Fruit fly (Drosophila melanogaster) whole organism, embryonic: Measurements from ENCODE around the gene CG5181.

ENCODE experiments used
- CG1024 ChIP-seq: fragments of 200-800 bp; sonication (Bioruptor generic); IDR thresholded peaks from 2 replicates; pipeline ENCODE4 v1.3.6; 2022; ENCODE audit warnings: missing biosample characterization, missing genetic modification characterization
- CG10462 ChIP-seq: fragments of 200-800 bp; sonication (Bioruptor generic); optimal IDR thresholded peaks from 2 replicates; lab custom pipeline; 2016; ENCODE audit warnings: missing biosample characterization, missing genetic modification characterization
- CG10565 ChIP-seq: fragments of 200-800 bp; sonication (Bioruptor generic); optimal IDR thresholded peaks from 3 replicates; lab custom pipeline; 2016; ENCODE audit warnings: missing biosample characterization, mild to moderate bottlenecking, missing genetic modification characterization
- CG10654 ChIP-seq: fragments of 200-800 bp; sonication (Bioruptor generic); optimal IDR thresholded peaks from 2 replicates; lab custom pipeline; 2016; ENCODE audit warnings: missing biosample characterization, missing genetic modification characterization
- CG12236 ChIP-seq: fragments of 200-800 bp; sonication (Bioruptor generic); optimal IDR thresholded peaks from 2 replicates; lab custom pipeline; 2016; ENCODE audit warnings: missing biosample characterization, missing genetic modification characterization
- CG1233 ChIP-seq: fragments of 200-800 bp; sonication (Bioruptor generic); optimal IDR thresholded peaks from 4 replicates; lab custom pipeline; 2018; ENCODE audit warnings: missing biosample characterization, mild to moderate bottlenecking, missing genetic modification characterization
- CG12391 ChIP-seq: fragments of 200-800 bp; sonication (Bioruptor generic); optimal IDR thresholded peaks from 3 replicates; lab custom pipeline; 2018; ENCODE audit warnings: missing biosample characterization, mild to moderate bottlenecking, missing genetic modification characterization, moderate library complexity
- CG14965 ChIP-seq: fragments of 200-800 bp; sonication (Bioruptor generic); optimal IDR thresholded peaks from 2 replicates; lab custom pipeline; 2016; ENCODE audit warnings: missing biosample characterization, missing genetic modification characterization, borderline replicate concordance
- CG15696 ChIP-seq: fragments of 200-800 bp; sonication (Bioruptor generic); optimal IDR thresholded peaks from 2 replicates; lab custom pipeline; 2019; ENCODE audit warnings: missing biosample characterization, mild to moderate bottlenecking, missing genetic modification characterization, moderate library complexity
- CG1832 ChIP-seq: fragments of 200-800 bp; sonication (Bioruptor generic); optimal IDR thresholded peaks from 2 replicates; lab custom pipeline; 2017; ENCODE audit warnings: missing biosample characterization, mild to moderate bottlenecking, missing genetic modification characterization, inconsistent platforms
- CG2889 ChIP-seq: fragments of 200-800 bp; sonication (Bioruptor generic); IDR thresholded peaks from 3 replicates; pipeline ENCODE4 v1.3.6; 2022; ENCODE audit warnings: missing biosample characterization, missing genetic modification characterization
- CG30403 ChIP-seq: fragments of 200-800 bp; sonication (Bioruptor generic); optimal IDR thresholded peaks from 3 replicates; lab custom pipeline; 2016; ENCODE audit warnings: missing biosample characterization, missing genetic modification characterization
- CG30431 ChIP-seq: fragments of 200-800 bp; sonication (Bioruptor generic); optimal IDR thresholded peaks from 2 replicates; lab custom pipeline; 2017; ENCODE audit warnings: missing biosample characterization, missing genetic modification characterization
- CG4360 ChIP-seq: fragments of 200-800 bp; sonication (Bioruptor generic); IDR thresholded peaks from 2 replicates; pipeline ENCODE4 v1.3.6; 2022; ENCODE audit warnings: missing biosample characterization, missing genetic modification characterization
- CG6254 ChIP-seq: fragments of 200-800 bp; sonication (Bioruptor generic); optimal IDR thresholded peaks from 3 replicates; lab custom pipeline; 2017; ENCODE audit warnings: mild to moderate bottlenecking, missing biosample characterization, missing genetic modification reagents, missing genetic modification characterization
- CG9797 ChIP-seq: fragments of 200-800 bp; sonication (Bioruptor generic); optimal IDR thresholded peaks from 3 replicates; lab custom pipeline; 2018; ENCODE audit warnings: missing biosample characterization, mild to moderate bottlenecking, missing genetic modification characterization
- Camta ChIP-seq: fragments of 200-800 bp; sonication (Bioruptor generic); optimal IDR thresholded peaks from 2 replicates; lab custom pipeline; 2016; ENCODE audit warnings: missing biosample characterization, missing genetic modification characterization
- Dad ChIP-seq: fragments of 200-800 bp; sonication (Bioruptor generic); optimal IDR thresholded peaks from 3 replicates; lab custom pipeline; 2016; ENCODE audit warnings: missing biosample characterization, missing genetic modification characterization
- Dip2 ChIP-seq: fragments of 200-800 bp; sonication (Bioruptor generic); IDR thresholded peaks from 2 replicates; pipeline ENCODE4 v1.3.6; 2022; ENCODE audit warnings: missing biosample characterization, missing genetic modification characterization
- Doc2 ChIP-seq: fragments of 200-800 bp; sonication (Bioruptor generic); IDR thresholded peaks from 2 replicates; pipeline ENCODE4 v1.3.6; 2022; ENCODE audit warnings: missing biosample characterization, missing genetic modification characterization
- Hmx ChIP-seq: fragments of 200-800 bp; sonication (Bioruptor generic); optimal IDR thresholded peaks from 2 replicates; lab custom pipeline; 2016; ENCODE audit warnings: missing biosample characterization, missing genetic modification characterization
- Jarid2 ChIP-seq: fragments of 200-800 bp; sonication (Bioruptor generic); optimal IDR thresholded peaks from 3 replicates; lab custom pipeline; 2017; ENCODE audit warnings: mild to moderate bottlenecking, missing biosample characterization, missing genetic modification reagents, missing genetic modification characterization
- Lpt ChIP-seq: fragments of >200 bp; optimal IDR thresholded peaks from 2 replicates; lab custom pipeline; 2018; ENCODE audit warnings: missing biosample characterization, missing genetic modification characterization
- NC2α ChIP-seq: fragments of 200-800 bp; sonication (Bioruptor generic); optimal IDR thresholded peaks from 2 replicates; lab custom pipeline; 2016; ENCODE audit warnings: missing biosample characterization, missing genetic modification characterization
- NC2β ChIP-seq: fragments of 200-800 bp; sonication (Bioruptor generic); optimal IDR thresholded peaks from 2 replicates; lab custom pipeline; 2016; ENCODE audit warnings: missing biosample characterization, missing genetic modification characterization
- NK7.1 ChIP-seq: fragments of 200-800 bp; sonication (Bioruptor generic); optimal IDR thresholded peaks from 3 replicates; lab custom pipeline; 2016; ENCODE audit warnings: missing biosample characterization, missing genetic modification characterization
- Nf-YC ChIP-seq: fragments of 200-800 bp; optimal IDR thresholded peaks from 3 replicates; lab custom pipeline; 2019; ENCODE audit warnings: missing biosample characterization, mild to moderate bottlenecking, missing genetic modification characterization, moderate library complexity
- Optix ChIP-seq: fragments of 200-800 bp; sonication (Bioruptor generic); IDR thresholded peaks from 3 replicates; pipeline ENCODE4 v1.3.6; 2022; ENCODE audit warnings: missing biosample characterization, missing genetic modification characterization
- Sox100B ChIP-seq: fragments of 200-800 bp; sonication (Bioruptor generic); optimal IDR thresholded peaks from 3 replicates; lab custom pipeline; 2018; ENCODE audit warnings: missing biosample characterization, mild to moderate bottlenecking, missing genetic modification characterization
- bab2 ChIP-seq: fragments of 200-800 bp; sonication (Bioruptor generic); optimal IDR thresholded peaks from 2 replicates; lab custom pipeline; 2016; ENCODE audit warnings: missing biosample characterization, missing genetic modification characterization
- bbx ChIP-seq: fragments of 200-800 bp; sonication (Bioruptor generic); IDR thresholded peaks from 2 replicates; pipeline ENCODE4 v1.3.6; 2022; ENCODE audit warnings: missing biosample characterization, missing genetic modification characterization; ENCODE audit not compliant: partially characterized antibody
- bowl ChIP-seq: fragments of 200-800 bp; sonication (Bioruptor generic); IDR thresholded peaks from 2 replicates; pipeline ENCODE4 v1.3.6; 2022; ENCODE audit warnings: missing biosample characterization, missing genetic modification characterization
- bsh ChIP-seq, 2 experiments: fragments of 200-800 bp; sonication (Bioruptor generic); optimal IDR thresholded peaks; 2 replicates each; lab custom pipeline; 2017 to 2018; ENCODE audit warnings: mild to moderate bottlenecking in 2 of 2, missing biosample characterization in 2 of 2, missing genetic modification characterization in 2 of 2, moderate library complexity in 1 of 2
- ci ChIP-seq: fragments of 200-800 bp; sonication (Bioruptor generic); IDR thresholded peaks from 3 replicates; pipeline ENCODE4 v1.3.6; 2022; ENCODE audit warnings: missing biosample characterization, missing genetic modification characterization
- fru ChIP-seq: fragments of >200 bp; optimal IDR thresholded peaks from 2 replicates; lab custom pipeline; 2017
- gcm ChIP-seq: fragments of 200-800 bp; sonication (Bioruptor generic); optimal IDR thresholded peaks from 2 replicates; lab custom pipeline; 2019; ENCODE audit warnings: missing biosample characterization, mild to moderate bottlenecking, missing genetic modification characterization, moderate library complexity
- gem ChIP-seq: fragments of 200-800 bp; sonication (Bioruptor generic); optimal IDR thresholded peaks from 2 replicates; lab custom pipeline; 2019; ENCODE audit warnings: missing biosample characterization, mild to moderate bottlenecking, missing genetic modification characterization, moderate library complexity
- lilli ChIP-seq: fragments of 200-800 bp; sonication (Bioruptor generic); optimal IDR thresholded peaks from 3 replicates; lab custom pipeline; 2016; ENCODE audit warnings: missing biosample characterization, missing genetic modification characterization
- lov ChIP-seq, 2 experiments: fragments of 200-800 bp in 1 of 2; fragments of >200 bp in 1 of 2; sonication (Bioruptor generic) in 1 of 2; IDR thresholded peaks in 1 of 2; optimal IDR thresholded peaks in 1 of 2; 2 replicates in 1 of 2; 3 replicates in 1 of 2; pipeline versions ENCODE4 v1.3.6 to Lab custom; 2017 to 2022; ENCODE audit warnings: missing biosample characterization in 1 of 2, missing genetic modification characterization in 1 of 2
- nau ChIP-seq: fragments of 200-800 bp; sonication (Bioruptor generic); optimal IDR thresholded peaks from 3 replicates; lab custom pipeline; 2017; ENCODE audit warnings: missing biosample characterization, mild to moderate bottlenecking, missing genetic modification characterization, missing genetic modification reagents
- ranshi ChIP-seq: fragments of 200-800 bp; sonication (Bioruptor generic); IDR thresholded peaks from 2 replicates; pipeline ENCODE4 v1.3.6; 2022; ENCODE audit warnings: missing biosample characterization, missing genetic modification characterization
- sc ChIP-seq, 3 experiments: fragments of >200 bp in 2 of 3; fragments of 200-800 bp in 1 of 3; sonication (Bioruptor generic) in 1 of 3; optimal IDR thresholded peaks; 2 replicates in 2 of 3; 3 replicates in 1 of 3; lab custom pipeline; 2017; ENCODE audit warnings: mild to moderate bottlenecking in 1 of 3, missing biosample characterization in 1 of 3, missing genetic modification characterization in 1 of 3, missing genetic modification reagents in 1 of 3
- schlank ChIP-seq: fragments of 200-800 bp; sonication (Bioruptor generic); optimal IDR thresholded peaks from 2 replicates; lab custom pipeline; 2018; ENCODE audit warnings: missing biosample characterization, mild to moderate bottlenecking, missing genetic modification characterization
- scrt ChIP-seq: fragments of 200-800 bp; sonication (Bioruptor generic); optimal IDR thresholded peaks from 2 replicates; lab custom pipeline; 2018; ENCODE audit warnings: missing biosample characterization, mild to moderate bottlenecking, missing genetic modification characterization, moderate library complexity
- slbo ChIP-seq: fragments of 200-800 bp; sonication (Bioruptor generic); IDR thresholded peaks from 2 replicates; pipeline ENCODE4 v1.3.6; 2022; ENCODE audit warnings: missing biosample characterization, missing genetic modification characterization
- slou ChIP-seq: fragments of 200-800 bp; sonication (Bioruptor generic); optimal IDR thresholded peaks from 3 replicates; lab custom pipeline; 2016; ENCODE audit warnings: missing biosample characterization, missing genetic modification characterization
- stc ChIP-seq: fragments of 200-800 bp; sonication (Bioruptor generic); IDR thresholded peaks from 2 replicates; pipeline ENCODE4 v1.3.6; 2022; ENCODE audit warnings: missing biosample characterization, missing genetic modification characterization
- stwl ChIP-seq: fragments of 200-800 bp; sonication (Bioruptor generic); optimal IDR thresholded peaks from 3 replicates; lab custom pipeline; 2018; ENCODE audit warnings: missing biosample characterization, mild to moderate bottlenecking, missing genetic modification characterization, moderate library complexity
- tin ChIP-seq: fragments of 200-800 bp; sonication (Bioruptor generic); optimal IDR thresholded peaks from 3 replicates; lab custom pipeline; 2016; ENCODE audit warnings: missing biosample characterization, missing genetic modification characterization
- vfl ChIP-seq: fragments of 200-800 bp; sonication (Bioruptor generic); optimal IDR thresholded peaks from 2 replicates; lab custom pipeline; 2016; ENCODE audit warnings: missing biosample characterization, missing genetic modification characterization
- z ChIP-seq: fragments of 200-800 bp; sonication (Bioruptor generic); IDR thresholded peaks from 3 replicates; pipeline ENCODE4 v1.3.6; 2022; ENCODE audit warnings: missing biosample characterization, missing genetic modification characterization

CG5181 gene

DNA sequence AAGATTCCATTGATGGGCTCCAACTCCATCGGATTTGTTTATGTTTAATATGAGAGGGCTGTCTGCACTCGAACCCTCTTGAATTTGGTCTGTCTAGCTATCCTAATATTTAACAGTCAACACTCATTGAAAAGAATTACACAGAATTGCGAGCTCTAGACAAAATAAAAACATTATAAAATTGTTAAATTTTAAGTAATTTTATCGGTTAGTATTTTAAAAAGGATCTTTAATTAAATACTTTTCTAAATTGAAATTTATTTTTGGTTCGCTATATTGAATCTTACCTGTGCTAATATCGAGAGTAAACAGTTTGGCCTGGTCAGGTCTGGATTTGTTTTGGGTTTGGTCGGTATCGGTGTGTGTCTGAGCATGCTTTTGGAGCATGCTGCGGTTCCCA, 8.0 kb downstream of the CG5181 start (continued):
- peak; percentile 42 for TF ChIP-seq Nf-YC
- no peak for TF ChIP-seq CG10565 (GFP tag; lab: Kevin White, UChicago)
- no peak for TF ChIP-seq Dip2 (GFP tag; lab: Robert Waterston, UW)
- no peak for TF ChIP-seq CG10462
- TF ChIP-seq scrt (GFP tag; lab: Kevin White, UChicago), result peak; percentile 49
- no peak for TF ChIP-seq lov (optimal IDR thresholded peaks at IDR 0.05; lab: Kevin White, UChicago)
- TF ChIP-seq lov (GFP tag; IDR thresholded peaks at IDR 0.05; lab: Robert Waterston, UW), result no peak
- TF ChIP-seq Hmx (GFP tag; lab: Kevin White, UChicago), result peak; percentile 4
- no peak for TF ChIP-seq stwl (tag; lab: Kevin White, UChicago)
- no peak for TF ChIP-seq nau
- peak; percentile 81 for TF ChIP-seq ci (GFP tag; lab: Robert Waterston, UW)
- TF ChIP-seq NK7.1 (GFP tag; lab: Kevin White, UChicago), result no peak
- peak; percentile 61 for TF ChIP-seq CG15696
- peak; percentile 80 for TF ChIP-seq gem
- TF ChIP-seq Dad (GFP tag; lab: Kevin White, UChicago), result no peak
- TF ChIP-seq Camta, result peak; percentile 16
- TF ChIP-seq CG2889, result peak; percentile 65; the same call in 2 of the 3 replicates
- peak; percentile 62 for TF ChIP-seq CG30403 (GFP tag; lab: Kevin White, UChicago)
- no peak for TF ChIP-seq CG1832 (GFP tag; lab: Kevin White, UChicago)
- TF ChIP-seq ranshi, result peak; percentile 79
- peak; percentile 71 for TF ChIP-seq CG12391 (tag; lab: Kevin White, UChicago)
- TF ChIP-seq Sox100B (GFP tag; lab: Kevin White, UChicago), result peak; percentile 53
- TF ChIP-seq CG30431 (GFP tag; lab: Kevin White, UChicago), result no peak
- TF ChIP-seq sc (optimal IDR thresholded peaks at IDR 0.05; lab: Kevin White, UChicago), result no peak
- TF ChIP-seq sc (GFP tag; optimal IDR thresholded peaks at IDR 0.05; lab: Kevin White, UChicago), result no peak
- TF ChIP-seq NC2β (GFP tag; lab: Kevin White, UChicago), result no peak
- peak; percentile 12 for TF ChIP-seq slou
- TF ChIP-seq bab2 (GFP tag; lab: Kevin White, UChicago), result no peak
- no peak for TF ChIP-seq Optix
- no peak for TF ChIP-seq fru
- peak; percentile 60 for TF ChIP-seq CG1024 (GFP tag; lab: Robert Waterston, UW)
- TF ChIP-seq NC2α, result no peak
- TF ChIP-seq vfl (GFP tag; lab: Kevin White, UChicago), result peak; percentile 7
- TF ChIP-seq CG4360, result no peak
- TF ChIP-seq schlank, result peak; percentile 27
- no peak for TF ChIP-seq CG12236 (GFP tag; lab: Kevin White, UChicago)
- peak; percentile 16 for TF ChIP-seq CG6254 (GFP tag; lab: Kevin White, UChicago)
- peak; percentile 57 for TF ChIP-seq gcm (GFP tag; lab: Kevin White, UChicago)
- TF ChIP-seq stc (GFP tag; lab: Robert Waterston, UW), result peak; percentile 78
- TF ChIP-seq CG10654 (GFP tag; lab: Kevin White, UChicago), result peak; percentile 44
- peak; percentile 46 for TF ChIP-seq CG1233
- TF ChIP-seq CG14965 (GFP tag; lab: Kevin White, UChicago), result no peak
- TF ChIP-seq bowl (GFP tag; lab: Robert Waterston, UW), result no peak
- TF ChIP-seq Jarid2 (GFP tag; lab: Kevin White, UChicago), result no peak
- TF ChIP-seq lilli, result peak; percentile 66
- no peak for TF ChIP-seq Lpt (GFP tag; lab: Kevin White, UChicago)
- TF ChIP-seq Doc2, result no peak
- TF ChIP-seq bbx, result no peak
- peak; percentile 54 for TF ChIP-seq tin (GFP tag; lab: Kevin White, UChicago)
- no peak for TF ChIP-seq CG9797 (GFP tag; lab: Kevin White, UChicago)
- no peak for TF ChIP-seq z (GFP tag; lab: Robert Waterston, UW)
- peak; percentile 90 for TF ChIP-seq slbo (GFP tag; lab: Robert Waterston, UW)
- peak in 1 of 2 experiments; percentile 76 for TF ChIP-seq bsh (GFP tag; optimal IDR thresholded peaks at IDR 0.05; lab: Kevin White, UChicago)
